Worm (Caenorhabditis elegans): ENCODE data around the gene tbx-41.

tbx-41 gene

DNA sequence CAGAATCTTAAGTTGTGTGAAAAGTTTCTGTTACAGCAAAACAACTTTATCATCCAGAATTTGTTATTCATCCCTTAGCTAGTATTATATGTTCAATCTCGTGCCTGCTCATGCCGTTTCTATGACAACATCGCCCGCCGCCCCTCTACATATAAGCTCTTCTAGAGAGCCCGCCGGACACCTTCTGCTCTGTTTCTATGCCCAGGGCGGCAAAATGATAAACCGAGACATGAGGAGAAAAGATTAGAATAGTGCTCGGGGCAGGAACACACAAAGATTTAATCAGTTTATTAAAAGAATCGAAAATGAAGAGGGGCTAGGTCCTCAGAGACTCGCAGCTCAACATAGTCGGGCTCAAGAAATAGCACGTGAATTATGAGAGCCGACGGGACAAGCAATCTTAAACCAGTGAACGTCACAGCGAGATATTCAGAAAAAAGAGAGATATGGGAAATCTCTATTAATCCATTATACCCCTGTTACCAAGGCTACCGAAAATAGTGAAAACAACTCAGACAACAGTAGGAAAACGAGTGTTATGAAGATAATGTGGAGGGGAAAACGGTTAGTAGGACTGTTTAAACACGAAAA lies 23.5 kb downstream of the tbx-41 start (continued):
- TF ChIP-seq dpl-1 (GFP tag; optimal IDR thresholded peaks at IDR 0.05) (no peak), F37D6.2 (tag; optimal IDR thresholded peaks at IDR 0.05) (peak; percentile 94), lin-38 (GFP tag; IDR thresholded peaks at IDR 0.05) (no peak), skn-1 (tag; optimal IDR thresholded peaks at IDR 0.05) (no peak), lin-13 (GFP tag; optimal IDR thresholded peaks at IDR 0.05) (no peak), ztf-11 (tag; optimal IDR thresholded peaks at IDR 0.05) (no peak), mes-2 (tag; optimal IDR thresholded peaks at IDR 0.05; ENCODE audit: poor library complexity, severe bottlenecking) (peak; percentile 85), ceh-32 (tag; optimal IDR thresholded peaks at IDR 0.05; ENCODE audit: poor library complexity) (no peak), nhr-237 (tag; optimal IDR thresholded peaks at IDR 0.05) (peak; percentile 43), F10B5.3 (tag; optimal IDR thresholded peaks at IDR 0.05) (peak; percentile 81), T20F7.1 (GFP tag; optimal IDR thresholded peaks at IDR 0.05) (peak; percentile 58), hif-1 (tag; optimal IDR thresholded peaks at IDR 0.05) (peak in 1 of 2 experiments; percentile 3), F49E8.2 (tag; optimal IDR thresholded peaks at IDR 0.05; ENCODE audit: borderline replicate concordance) (no peak), nhr-102 (tag; optimal IDR thresholded peaks at IDR 0.05) (peak; percentile 90), mdt-29 (GFP tag; IDR thresholded peaks at IDR 0.05) (no peak), daf-19 (GFP tag; conservative IDR thresholded peaks at IDR 0.05) (no peak), nhr-6 (tag; optimal IDR thresholded peaks at IDR 0.05) (no peak), fkh-10 (GFP tag; optimal IDR thresholded peaks at IDR 0.05) (no peak), spr-3 (GFP tag; optimal IDR thresholded peaks at IDR 0.05) (no peak), R02D3.7 (tag; optimal IDR thresholded peaks at IDR 0.05) (no peak), zip-11 (GFP tag; IDR thresholded peaks at IDR 0.05) (no peak), egl-27 (tag; optimal IDR thresholded peaks at IDR 0.05) (no peak), nhr-41 (GFP tag; IDR thresholded peaks at IDR 0.05) (no peak), sdz-12 (GFP tag; optimal IDR thresholded peaks at IDR 0.05) (no peak), ZK546.5 (tag; optimal IDR thresholded peaks at IDR 0.05) (no peak), Y5F2A.4 (GFP tag; optimal IDR thresholded peaks at IDR 0.05) (peak; percentile 2), nhr-10 (tag; optimal IDR thresholded peaks at IDR 0.05) (no peak), lim-7 (GFP tag; IDR thresholded peaks at IDR 0.05) (no peak), ceh-44 (GFP tag; IDR thresholded peaks at IDR 0.05) (no peak), madf-5 (GFP tag; IDR thresholded peaks at IDR 0.05) (no peak), zag-1 (tag; optimal IDR thresholded peaks at IDR 0.05) (no peak), ama-1 (optimal IDR thresholded peaks at IDR 0.05) (no peak), dmd-6 (GFP tag; IDR thresholded peaks at IDR 0.05) (peak; percentile 67), aha-1 (tag) (no peak), dmd-9 (GFP tag; IDR thresholded peaks at IDR 0.05) (0 out of 2 replicates have a peak, but pooled peaks have one; percentile 24), T26A8.4 (GFP tag; IDR thresholded peaks at IDR 0.05) (no peak), Y48G9A.11 (GFP tag; IDR thresholded peaks at IDR 0.05) (no peak), ces-1 (GFP tag; optimal IDR thresholded peaks at IDR 0.05) (no peak), F44E2.7 (GFP tag; IDR thresholded peaks at IDR 0.05) (no peak), D1046.2 (GFP tag; IDR thresholded peaks at IDR 0.05) (no peak), unc-62 (GFP tag; optimal IDR thresholded peaks at IDR 0.05 in 1 of 2) (peak in 1 of 2 experiments; percentile 12), unc-62 (tag; optimal IDR thresholded peaks at IDR 0.05) (no peak), nhr-76 (tag; optimal IDR thresholded peaks at IDR 0.05) (no peak), nhr-11 (tag; optimal IDR thresholded peaks at IDR 0.05) (peak; percentile 1), ceh-20 (GFP tag; IDR thresholded peaks at IDR 0.05) (no peak), zfp-3 (GFP tag; conservative IDR thresholded peaks at IDR 0.05) (no peak), spr-1 (tag; optimal IDR thresholded peaks at IDR 0.05) (peak; percentile 40), mep-1 (tag; optimal IDR thresholded peaks at IDR 0.05) (peak; percentile 81), tag-97 (GFP tag; IDR thresholded peaks at IDR 0.05) (no peak), fos-1 (tag; optimal IDR thresholded peaks at IDR 0.05) (no peak), snpc-1.2 (GFP tag; IDR thresholded peaks at IDR 0.05) (peak; percentile 40; the same call in 1 of the 2 replicates), daf-8 (GFP tag; IDR thresholded peaks at IDR 0.05) (no peak), daf-12 (tag; optimal IDR thresholded peaks at IDR 0.05) (no peak)
